Fruit fly (Drosophila melanogaster) whole organism, wandering third instar larva: ENCODE measurements around the gene Cox11.

Experiments
- dmrt93B ChIP-seq: fragments of 200-800 bp; sonication (Bioruptor generic); optimal IDR thresholded peaks from 2 replicates; lab custom pipeline; 2018; ENCODE audit warnings: missing biosample characterization, mild to moderate bottlenecking, missing genetic modification characterization
- ey ChIP-seq: fragments of 200-800 bp; sonication (Bioruptor generic); optimal IDR thresholded peaks from 2 replicates; lab custom pipeline; 2016; ENCODE audit warnings: missing biosample characterization, missing genetic modification characterization
- lola ChIP-seq: fragments of >200 bp; optimal IDR thresholded peaks from 2 replicates; lab custom pipeline; 2017; ENCODE audit warnings: missing biosample characterization, missing genetic modification characterization
- usp ChIP-seq: fragments of >200 bp; optimal IDR thresholded peaks from 2 replicates; lab custom pipeline; 2017; ENCODE audit warnings: missing biosample characterization, missing genetic modification characterization

DNA sequence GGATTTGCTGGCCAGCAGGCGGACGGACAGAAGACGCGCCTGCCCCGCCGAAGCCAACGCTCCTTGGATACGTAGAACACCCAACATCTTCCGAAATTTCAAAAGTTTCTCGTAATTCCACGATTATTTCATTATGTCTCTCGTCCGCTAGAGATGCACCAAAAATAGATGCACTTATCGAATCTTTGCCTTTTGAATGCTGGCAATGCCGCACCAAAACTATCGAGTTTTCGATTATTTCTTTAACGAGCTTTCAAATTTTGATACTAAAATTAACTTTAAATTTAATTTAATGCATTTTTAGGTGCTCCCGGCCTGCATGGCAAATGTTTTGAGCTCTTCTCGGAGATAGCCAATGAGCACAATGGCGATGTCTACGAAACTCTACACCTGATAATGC lies 5.3 kb downstream of the Cox11 start, which contains the start of gene Coq6:
- no peak for TF ChIP-seq usp
- TF ChIP-seq lola (GFP tag; lab: Kevin White, UChicago) = no peak
- no peak for TF ChIP-seq ey (GFP tag; lab: Kevin White, UChicago)
- TF ChIP-seq dmrt93B (GFP tag; lab: Kevin White, UChicago) = no peak
